Fruit fly (Drosophila melanogaster) whole organism, prepupa: ENCODE results near the gene CG7739.

Experiments used
- Blimp-1 ChIP-seq: fragments of 200-800 bp; sonication (Bioruptor generic); optimal IDR thresholded peaks from 3 replicates; lab custom pipeline; 2017; ENCODE audit warnings: missing biosample characterization, missing genetic modification characterization, mild to moderate bottlenecking, moderate library complexity, missing genetic modification reagents
- CG10631 ChIP-seq: fragments of 200-800 bp; sonication (Bioruptor generic); optimal IDR thresholded peaks from 2 replicates; lab custom pipeline; 2016; ENCODE audit warnings: missing biosample characterization, missing genetic modification characterization
- CG10669 ChIP-seq: fragments of 200-800 bp; sonication (Bioruptor generic); optimal IDR thresholded peaks from 3 replicates; lab custom pipeline; 2018; ENCODE audit warnings: missing biosample characterization, mild to moderate bottlenecking, missing genetic modification characterization, moderate library complexity
- CG11762 ChIP-seq: fragments of 200-800 bp; sonication (Bioruptor generic); optimal IDR thresholded peaks from 3 replicates; lab custom pipeline; 2016; ENCODE audit warnings: missing biosample characterization, missing genetic modification characterization; ENCODE audit not compliant: insufficient read depth
- CG15336 ChIP-seq: fragments of 200-800 bp; sonication (Bioruptor generic); IDR thresholded peaks from 2 replicates; pipeline ENCODE4 v1.3.6; 2022; ENCODE audit warnings: missing biosample characterization, missing genetic modification characterization
- CG1621 ChIP-seq: fragments of 200-800 bp; sonication (Bioruptor generic); optimal IDR thresholded peaks from 3 replicates; lab custom pipeline; 2018; ENCODE audit warnings: missing biosample characterization, mild to moderate bottlenecking, missing genetic modification characterization
- CG16779 ChIP-seq: fragments of 200-800 bp; sonication (Bioruptor generic); optimal IDR thresholded peaks from 3 replicates; lab custom pipeline; 2017; ENCODE audit warnings: missing biosample characterization, mild to moderate bottlenecking, missing genetic modification characterization
- CG3032 ChIP-seq: fragments of 200-800 bp; optimal IDR thresholded peaks from 2 replicates; lab custom pipeline; 2019; ENCODE audit warnings: missing biosample characterization, mild to moderate bottlenecking, missing genetic modification characterization, moderate library complexity
- CG32006 ChIP-seq: fragments of 200-800 bp; sonication (Bioruptor generic); optimal IDR thresholded peaks from 3 replicates; lab custom pipeline; 2017; ENCODE audit warnings: missing biosample characterization, mild to moderate bottlenecking, missing genetic modification characterization
- CG3919 ChIP-seq: fragments of 200-800 bp; sonication (Bioruptor generic); optimal IDR thresholded peaks from 3 replicates; lab custom pipeline; 2016; ENCODE audit warnings: missing biosample characterization, missing genetic modification characterization
- CG6163 ChIP-seq: fragments of 200-800 bp; sonication (Bioruptor generic); IDR thresholded peaks from 3 replicates; pipeline ENCODE4 v1.3.6; 2022; ENCODE audit warnings: missing biosample characterization, missing genetic modification characterization
- CG6792 ChIP-seq: fragments of 200-800 bp; sonication (Bioruptor generic); optimal IDR thresholded peaks from 3 replicates; lab custom pipeline; 2016; ENCODE audit warnings: missing biosample characterization, missing genetic modification characterization
- CG6808 ChIP-seq: fragments of 200-800 bp; sonication (Bioruptor generic); optimal IDR thresholded peaks from 3 replicates; lab custom pipeline; 2017; ENCODE audit warnings: missing biosample characterization, missing genetic modification characterization, mild to moderate bottlenecking, moderate library complexity, missing genetic modification reagents
- CG7368 ChIP-seq: fragments of 200-800 bp; sonication (Bioruptor generic); optimal IDR thresholded peaks from 3 replicates; lab custom pipeline; 2016; ENCODE audit warnings: missing biosample characterization, missing genetic modification characterization
- CG8119 ChIP-seq: fragments of 200-800 bp; sonication (Bioruptor generic); IDR thresholded peaks from 3 replicates; pipeline ENCODE4 v1.3.6; 2022; ENCODE audit warnings: missing biosample characterization, missing genetic modification characterization
- CG8632 ChIP-seq: fragments of 200-800 bp; sonication (Bioruptor generic); optimal IDR thresholded peaks from 3 replicates; lab custom pipeline; 2016; ENCODE audit warnings: missing biosample characterization, missing genetic modification characterization
- CG9139 ChIP-seq: fragments of 200-800 bp; sonication (Bioruptor generic); optimal IDR thresholded peaks from 3 replicates; lab custom pipeline; 2017; ENCODE audit warnings: missing biosample characterization, mild to moderate bottlenecking, missing genetic modification characterization
- Eip75B ChIP-seq: fragments of 200-800 bp; sonication (Bioruptor generic); optimal IDR thresholded peaks from 3 replicates; lab custom pipeline; 2016; ENCODE audit warnings: missing biosample characterization, missing genetic modification characterization
- Eip78C ChIP-seq: fragments of 200-800 bp; sonication (Bioruptor generic); peaks from one replicate; lab custom pipeline; 2016; ENCODE audit warnings: missing biosample characterization, missing genetic modification characterization
- Eip93F ChIP-seq: fragments of 200-800 bp; sonication (Bioruptor generic); optimal IDR thresholded peaks from 2 replicates; lab custom pipeline; 2016; ENCODE audit warnings: missing biosample characterization, mild to moderate bottlenecking, missing genetic modification characterization
- Ets96B ChIP-seq: fragments of 200-800 bp; optimal IDR thresholded peaks from 2 replicates; lab custom pipeline; 2019; ENCODE audit warnings: missing biosample characterization, mild to moderate bottlenecking, missing genetic modification characterization, moderate library complexity
- Gug ChIP-seq: fragments of 200-800 bp; sonication (Bioruptor generic); IDR thresholded peaks from 2 replicates; pipeline ENCODE4 v1.3.6; 2022; ENCODE audit warnings: missing biosample characterization, missing genetic modification characterization
- Hr38 ChIP-seq: sonication (Bioruptor generic); optimal IDR thresholded peaks from 2 replicates; lab custom pipeline; 2016; ENCODE audit warnings: missing biosample characterization, missing genetic modification characterization
- Lpt ChIP-seq: fragments of 200-800 bp; sonication (Bioruptor generic); optimal IDR thresholded peaks from 3 replicates; lab custom pipeline; 2016; ENCODE audit warnings: missing biosample characterization, missing genetic modification characterization
- Met ChIP-seq: fragments of 200-800 bp; sonication (Bioruptor generic); optimal IDR thresholded peaks from 3 replicates; lab custom pipeline; 2016; ENCODE audit warnings: missing biosample characterization, missing genetic modification characterization
- Sox102F ChIP-seq: fragments of 200-800 bp; sonication (Bioruptor generic); optimal IDR thresholded peaks from 2 replicates; lab custom pipeline; 2016; ENCODE audit warnings: missing biosample characterization, mild to moderate bottlenecking, missing genetic modification characterization
- Sox14 ChIP-seq: fragments of 200-800 bp; sonication (Bioruptor generic); optimal IDR thresholded peaks from 3 replicates; lab custom pipeline; 2016; ENCODE audit warnings: missing biosample characterization, missing genetic modification characterization
- Sox15 ChIP-seq: fragments of 200-800 bp; sonication (Bioruptor generic); optimal IDR thresholded peaks from 3 replicates; lab custom pipeline; 2016; ENCODE audit warnings: missing biosample characterization, missing genetic modification characterization
- cyc ChIP-seq: fragments of 200-800 bp; sonication (Bioruptor generic); optimal IDR thresholded peaks from 3 replicates; lab custom pipeline; 2016; ENCODE audit warnings: missing biosample characterization, missing genetic modification characterization
- dsx ChIP-seq: fragments of 200-800 bp; optimal IDR thresholded peaks from 3 replicates; lab custom pipeline; 2019; ENCODE audit warnings: missing biosample characterization, mild to moderate bottlenecking, missing genetic modification characterization, moderate library complexity; ENCODE audit not compliant: poor library complexity, severe bottlenecking
- eg ChIP-seq: fragments of 200-800 bp; sonication (Bioruptor generic); IDR thresholded peaks from 3 replicates; pipeline ENCODE4 v1.3.6; 2022; ENCODE audit warnings: missing biosample characterization, missing genetic modification characterization
- esn ChIP-seq: fragments of 200-800 bp; sonication (Bioruptor generic); optimal IDR thresholded peaks from 2 replicates; lab custom pipeline; 2016; ENCODE audit warnings: missing biosample characterization, mild to moderate bottlenecking, missing genetic modification characterization, moderate library complexity
- fd85E ChIP-seq: fragments of 200-800 bp; sonication (Bioruptor generic); optimal IDR thresholded peaks from 3 replicates; lab custom pipeline; 2016; ENCODE audit warnings: missing biosample characterization, missing genetic modification characterization
- lz ChIP-seq: fragments of 200-800 bp; sonication (Bioruptor generic); optimal IDR thresholded peaks from 3 replicates; lab custom pipeline; 2016; ENCODE audit warnings: missing biosample characterization, missing genetic modification characterization
- pdm3 ChIP-seq: fragments of 200-800 bp; sonication (Bioruptor generic); optimal IDR thresholded peaks from 3 replicates; lab custom pipeline; 2016; ENCODE audit warnings: missing biosample characterization, missing genetic modification characterization
- spab ChIP-seq: fragments of 200-800 bp; sonication (Bioruptor generic); optimal IDR thresholded peaks from 2 replicates; lab custom pipeline; 2017; ENCODE audit warnings: missing biosample characterization, mild to moderate bottlenecking, missing genetic modification characterization, missing genetic modification reagents
- ss ChIP-seq, 2 experiments: fragments of 200-800 bp; sonication (Bioruptor generic); optimal IDR thresholded peaks; 2 replicates in 1 of 2; 3 replicates in 1 of 2; lab custom pipeline; 2017 to 2018; ENCODE audit warnings: mild to moderate bottlenecking in 2 of 2, missing biosample characterization in 2 of 2, missing genetic modification characterization in 2 of 2, moderate library complexity in 1 of 2
- svp ChIP-seq: fragments of 200-800 bp; sonication (Bioruptor generic); peaks from one replicate; lab custom pipeline; 2016; ENCODE audit warnings: missing biosample characterization, missing genetic modification characterization
- topi ChIP-seq: fragments of 200-800 bp; sonication (Bioruptor generic); optimal IDR thresholded peaks from 3 replicates; lab custom pipeline; 2016; ENCODE audit warnings: missing biosample characterization, missing genetic modification characterization
- vri ChIP-seq: fragments of 200-800 bp; sonication (Bioruptor generic); optimal IDR thresholded peaks from 3 replicates; lab custom pipeline; 2016; ENCODE audit warnings: missing biosample characterization, mild to moderate bottlenecking, missing genetic modification characterization

The CG7739 gene

DNA sequence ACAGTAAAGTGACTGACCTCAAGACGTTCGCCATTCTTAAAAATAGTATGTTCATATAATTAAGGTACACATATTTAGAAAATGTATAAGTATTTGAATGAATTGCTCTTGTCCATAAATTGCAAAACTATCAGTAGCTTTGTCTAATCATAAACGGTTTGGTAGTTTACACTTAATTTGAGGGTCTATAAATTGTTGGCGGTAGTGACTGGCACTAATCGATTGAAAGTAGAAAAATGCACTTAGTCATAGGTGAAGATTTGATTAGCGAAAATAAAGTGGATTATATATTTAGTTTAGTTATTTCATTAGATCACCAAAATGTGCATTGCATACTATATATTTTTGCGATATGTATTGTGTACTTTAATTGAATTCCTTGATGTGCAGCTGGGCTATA lies 49.1 kb downstream of the CG7739 start:
- TF ChIP-seq esn (GFP tag; lab: Kevin White, UChicago) (no peak), eg (GFP tag; lab: Robert Waterston, UW) (no peak), CG10631 (no peak), CG6163 (no peak), CG3919 (no peak), cyc (GFP tag; lab: Kevin White, UChicago) (no peak), CG7368 (GFP tag; lab: Kevin White, UChicago) (no peak), svp (no peak)

DNA sequence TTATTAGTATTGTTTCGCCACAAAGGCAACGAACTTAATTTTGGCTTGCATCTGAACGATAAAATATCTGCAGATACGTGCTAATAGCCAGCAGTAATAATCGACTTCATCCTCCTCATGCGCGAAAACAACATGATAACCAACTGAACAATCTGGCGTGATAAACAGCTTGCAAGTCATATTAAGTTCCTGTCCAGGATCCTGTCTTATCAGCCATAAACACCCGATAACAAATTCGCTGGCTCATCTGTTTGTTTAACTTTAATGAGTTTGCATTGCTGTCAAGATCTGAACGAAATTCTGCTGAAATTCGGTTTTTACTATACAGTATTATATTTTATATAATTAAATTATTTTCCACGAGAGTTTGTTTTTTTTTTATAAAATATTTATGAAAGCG lies 49.6 kb downstream of the CG7739 start:
- TF ChIP-seq lz (GFP tag; lab: Kevin White, UChicago), result no peak
- no peak for TF ChIP-seq Ets96B (tag; lab: Kevin White, UChicago)
- no peak for TF ChIP-seq Eip75B (GFP tag; lab: Kevin White, UChicago)
- TF ChIP-seq Gug, result no peak
- no peak for TF ChIP-seq fd85E
- no peak for TF ChIP-seq CG8119 (GFP tag; lab: Robert Waterston, UW)
- TF ChIP-seq CG3919, result no peak
- TF ChIP-seq Lpt, result no peak
- TF ChIP-seq spab (GFP tag; lab: Kevin White, UChicago), result no peak
- no peak for TF ChIP-seq eg (GFP tag; lab: Robert Waterston, UW)
- TF ChIP-seq CG32006 (GFP tag; lab: Kevin White, UChicago), result no peak
- no peak for TF ChIP-seq CG15336 (GFP tag; lab: Robert Waterston, UW)
- TF ChIP-seq CG10669 (GFP tag; lab: Kevin White, UChicago), result no peak
- no peak for TF ChIP-seq CG16779 (tag; lab: Kevin White, UChicago)
- no peak for TF ChIP-seq CG6792
- TF ChIP-seq CG6163, result no peak
- TF ChIP-seq esn (GFP tag; lab: Kevin White, UChicago), result no peak

DNA sequence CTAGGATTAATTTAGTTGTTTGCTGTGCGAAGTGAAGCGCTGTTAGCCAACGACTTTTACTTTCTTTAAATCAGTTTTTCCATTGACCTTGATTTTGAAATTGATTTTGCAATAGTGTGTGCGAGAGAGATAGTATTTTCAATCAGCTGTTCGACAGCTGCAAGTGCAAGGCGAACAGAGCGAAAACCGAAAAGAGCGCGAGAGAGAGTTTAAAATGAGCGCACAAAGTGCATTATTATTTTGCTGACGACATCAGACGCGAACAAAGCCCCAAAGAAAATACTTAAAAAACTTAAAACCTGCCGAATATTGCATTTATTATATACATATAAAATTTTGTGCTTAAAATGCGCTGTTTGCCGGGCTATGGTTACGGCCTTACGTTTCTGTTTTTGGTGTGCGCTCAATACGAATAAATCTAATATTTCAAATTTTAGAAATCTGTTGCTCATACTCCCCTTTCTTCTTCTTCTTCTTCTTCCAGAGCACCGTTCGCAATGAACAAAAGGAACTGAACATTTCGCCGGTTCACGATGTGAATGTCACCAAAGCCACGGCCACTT lies 51.1 kb downstream of the CG7739 start:
- peak; percentile 55 for TF ChIP-seq Sox14 (GFP tag; lab: Kevin White, UChicago)
- peak; percentile 76 for TF ChIP-seq Eip78C (GFP tag; lab: Kevin White, UChicago)
- no peak for TF ChIP-seq CG1621 (tag; lab: Kevin White, UChicago)
- TF ChIP-seq CG15336 (GFP tag; lab: Robert Waterston, UW), result no peak
- peak; percentile 37 for TF ChIP-seq Sox102F (GFP tag; lab: Kevin White, UChicago)
- peak; percentile 24 for TF ChIP-seq vri (GFP tag; lab: Kevin White, UChicago)
- TF ChIP-seq CG8632, result no peak
- TF ChIP-seq esn (GFP tag; lab: Kevin White, UChicago), result peak; percentile 7
- no peak for TF ChIP-seq pdm3 (GFP tag; lab: Kevin White, UChicago)
- peak; percentile 39 to 44 for TF ChIP-seq ss (GFP tag; optimal IDR thresholded peaks at IDR 0.05; lab: Kevin White, UChicago)
- peak; percentile 17 for TF ChIP-seq CG3032
- TF ChIP-seq Eip93F (GFP tag; lab: Kevin White, UChicago), result peak; percentile 33
- TF ChIP-seq topi (GFP tag; lab: Kevin White, UChicago), result no peak
- TF ChIP-seq CG16779 (tag; lab: Kevin White, UChicago), result peak; percentile 13
- TF ChIP-seq Met, result peak; percentile 11
- TF ChIP-seq Blimp-1 (GFP tag; lab: Kevin White, UChicago), result peak; percentile 78
- TF ChIP-seq dsx, result no peak
- TF ChIP-seq CG8119 (GFP tag; lab: Robert Waterston, UW), result no peak; the same call in 2 of the 3 replicates

DNA sequence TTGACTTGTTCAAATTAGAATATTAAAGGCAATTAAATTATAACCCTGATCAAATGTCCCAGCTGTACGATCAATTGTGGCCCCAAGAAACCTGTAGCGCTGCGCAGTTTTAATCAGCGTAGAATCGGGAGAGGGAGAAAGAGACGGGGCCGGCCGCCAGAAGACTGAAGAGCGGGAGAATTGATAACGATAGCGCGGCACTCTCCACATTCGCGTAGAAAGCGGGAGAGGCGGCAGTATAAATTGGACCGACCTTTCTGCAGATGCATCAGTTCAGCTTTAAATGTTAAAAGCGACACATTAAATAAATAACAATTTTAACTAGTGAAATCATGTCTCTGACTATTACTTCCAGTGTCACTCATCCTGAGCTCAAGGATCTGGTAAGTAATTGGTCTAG lies 52.1 kb downstream of the CG7739 start, which contains the start of gene MsrA:
Gene MsrA (plus strand): TSS at position 266 of the 400 bp plus-strand sequence.
- TF ChIP-seq CG8119 (GFP tag; lab: Robert Waterston, UW) (0 out of 3 replicates have a peak, but pooled peaks have one; percentile 16), svp (peak; percentile 80), CG11762 (GFP tag; lab: Kevin White, UChicago) (no peak), vri (GFP tag; lab: Kevin White, UChicago) (peak; percentile 37), Sox15 (GFP tag; lab: Kevin White, UChicago) (no peak), Eip75B (GFP tag; lab: Kevin White, UChicago) (peak; percentile 17), Ets96B (tag; lab: Kevin White, UChicago) (no peak), Hr38 (GFP tag; lab: Kevin White, UChicago) (no peak), esn (GFP tag; lab: Kevin White, UChicago) (peak; percentile 7), Eip78C (GFP tag; lab: Kevin White, UChicago) (peak; percentile 70), CG6808 (GFP tag; lab: Kevin White, UChicago) (no peak), CG9139 (no peak)
